Fruit fly (Drosophila melanogaster): ENCODE results near the gene ppk10.
A peak's percentile ranks its signal among the peaks of the same experiment; 100 is the strongest.

- TF ChIP-seq ranshi (GFP tag; IDR thresholded peaks at IDR 0.05) (no peak), trem (tag; optimal IDR thresholded peaks at IDR 0.05) (peak; percentile 78), fd64A (GFP tag; optimal IDR thresholded peaks at IDR 0.05) (no peak), CG6254 (GFP tag; optimal IDR thresholded peaks at IDR 0.05) (no peak), Dip2 (GFP tag; IDR thresholded peaks at IDR 0.05) (no peak), z (GFP tag; IDR thresholded peaks at IDR 0.05) (no peak), CG15011 (GFP tag; optimal IDR thresholded peaks at IDR 0.05) (no peak), nmo (GFP tag; optimal IDR thresholded peaks at IDR 0.05) (peak; percentile 41), CG15073 (GFP tag; optimal IDR thresholded peaks at IDR 0.05) (no peak), TFAM (GFP tag; optimal IDR thresholded peaks at IDR 0.05) (no peak), CG13894 (tag; optimal IDR thresholded peaks at IDR 0.05) (no peak), prd (optimal IDR thresholded peaks at IDR 0.05) (no peak), prd (GFP tag; IDR thresholded peaks at IDR 0.05) (no peak)
Measured at dm6 chr2L:10426534-10427048, 25.6 kb downstream of the ppk10 start, which contains the start of the genes SmB and KdelR.

Measured in whole organism, embryonic.